Worm (Caenorhabditis elegans): Measurements from ENCODE around the gene F43C11.2.

- no peak for TF ChIP-seq ceh-31 (tag; optimal IDR thresholded peaks at IDR 0.05)
- TF ChIP-seq nfya-1 (tag; optimal IDR thresholded peaks at IDR 0.05): no peak
Measured at ce11 chrII:2346672-2347071, 7.9 kb upstream of the F43C11.2 start, which contains the start of gene F43C11.4.
